Worm (Caenorhabditis elegans) whole organism, late embryonic: ENCODE results near the gene aagr-4.

ENCODE experiments used
- C08G9.2 ChIP-seq: sonication (generic microtip); optimal IDR thresholded peaks from 2 replicates; lab custom pipeline; 2016; ENCODE audit warnings: mild to moderate bottlenecking, missing genetic modification characterization, moderate library complexity, missing compliant biosample characterization
- F13H6.1 ChIP-seq: sonication (generic microtip); optimal IDR thresholded peaks from 2 replicates; lab custom pipeline; 2016; ENCODE audit warnings: missing genetic modification characterization, missing compliant biosample characterization
- K02D7.2 ChIP-seq: sonication (generic microtip); optimal IDR thresholded peaks from 2 replicates; lab custom pipeline; 2017; ENCODE audit warnings: mild to moderate bottlenecking, missing genetic modification characterization, missing compliant biosample characterization
- ama-1 ChIP-seq: fragments of 150-350 bp; optimal IDR thresholded peaks from 2 replicates; lab custom pipeline; 2014
- ceh-19 ChIP-seq: fragments of 200-800 bp; sonication (Bioruptor generic); optimal IDR thresholded peaks from 2 replicates; lab custom pipeline; 2018; ENCODE audit warnings: mild to moderate bottlenecking, missing genetic modification characterization, missing compliant biosample characterization
- ceh-22 ChIP-seq: sonication (generic microtip); optimal IDR thresholded peaks from 2 replicates; lab custom pipeline; 2017; ENCODE audit warnings: missing biosample characterization, missing genetic modification characterization
- ceh-24 ChIP-seq: sonication (generic microtip); optimal IDR thresholded peaks from 2 replicates; lab custom pipeline; 2016; ENCODE audit warnings: mild to moderate bottlenecking, missing genetic modification characterization, missing compliant biosample characterization
- ceh-30 ChIP-seq: fragments of 150-350 bp; optimal IDR thresholded peaks from 2 replicates; lab custom pipeline; 2014; ENCODE audit warnings: missing biosample characterization, missing genetic modification characterization
- ceh-34 ChIP-seq: sonication (generic microtip); optimal IDR thresholded peaks from 2 replicates; lab custom pipeline; 2016; ENCODE audit warnings: mild to moderate bottlenecking, missing genetic modification characterization, missing compliant biosample characterization
- ceh-48 ChIP-seq: sonication (generic microtip); optimal IDR thresholded peaks from 2 replicates; lab custom pipeline; 2016; ENCODE audit warnings: missing genetic modification characterization, inconsistent platforms, missing compliant biosample characterization
- ceh-9 ChIP-seq: sonication (generic microtip); optimal IDR thresholded peaks from 2 replicates; lab custom pipeline; 2016; ENCODE audit warnings: mild to moderate bottlenecking, missing genetic modification characterization, inconsistent platforms, missing compliant biosample characterization
- dmd-4 ChIP-seq: sonication (generic microtip); optimal IDR thresholded peaks from 2 replicates; lab custom pipeline; 2016; ENCODE audit warnings: borderline replicate concordance, missing genetic modification characterization, missing compliant biosample characterization
- ets-4 ChIP-seq: sonication (generic microtip); optimal IDR thresholded peaks from 2 replicates; lab custom pipeline; 2016; ENCODE audit warnings: missing genetic modification characterization, missing compliant biosample characterization
- eyg-1 ChIP-seq: sonication (generic microtip); optimal IDR thresholded peaks from 2 replicates; lab custom pipeline; 2016; ENCODE audit warnings: missing genotype, missing genetic modification characterization, missing compliant biosample characterization
- fax-1 ChIP-seq: sonication (generic microtip); optimal IDR thresholded peaks from 2 replicates; lab custom pipeline; 2016; ENCODE audit warnings: missing genotype, missing genetic modification characterization, missing compliant biosample characterization
- hlh-6 ChIP-seq: sonication (generic microtip); optimal IDR thresholded peaks from 2 replicates; lab custom pipeline; 2016; ENCODE audit warnings: missing genotype, missing genetic modification characterization, missing compliant biosample characterization
- lim-6 ChIP-seq: sonication (generic microtip); optimal IDR thresholded peaks from 2 replicates; lab custom pipeline; 2016; ENCODE audit warnings: missing genetic modification characterization, missing compliant biosample characterization
- lin-11 ChIP-seq: fragments of 200-800 bp; sonication (Bioruptor generic); optimal IDR thresholded peaks from 2 replicates; lab custom pipeline; 2018; ENCODE audit warnings: mild to moderate bottlenecking, missing genetic modification characterization, missing compliant biosample characterization
- mec-3 ChIP-seq: sonication (generic microtip); optimal IDR thresholded peaks from 2 replicates; lab custom pipeline; 2016; ENCODE audit warnings: borderline replicate concordance, missing genetic modification characterization, missing compliant biosample characterization
- nfya-1 ChIP-seq: sonication (generic microtip); optimal IDR thresholded peaks from 2 replicates; lab custom pipeline; 2017; ENCODE audit warnings: missing genetic modification characterization, mild to moderate bottlenecking, missing compliant biosample characterization, antibody characterized with exemption, moderate library complexity
- pha-4 ChIP-seq: fragments of 150-350 bp; optimal IDR thresholded peaks from 2 replicates; lab custom pipeline; 2018; ENCODE audit warnings: missing biosample characterization, missing genetic modification reagents, missing genetic modification characterization
- pqm-1 ChIP-seq: sonication (generic microtip); optimal IDR thresholded peaks from 2 replicates; lab custom pipeline; 2016; ENCODE audit warnings: missing genetic modification characterization, missing compliant biosample characterization
- pros-1 ChIP-seq: fragments of 150-350 bp; optimal IDR thresholded peaks from 2 replicates; lab custom pipeline; 2014; ENCODE audit warnings: missing biosample characterization, missing genetic modification reagents, missing genetic modification characterization
- rnt-1 ChIP-seq: sonication (generic microtip); optimal IDR thresholded peaks from 2 replicates; lab custom pipeline; 2016; ENCODE audit warnings: missing genetic modification characterization, missing compliant biosample characterization
- sox-2 ChIP-seq: fragments of 200-800 bp; sonication (Bioruptor generic); IDR thresholded peaks from 2 replicates; pipeline ENCODE4 v1.3.6; 2022; ENCODE audit warnings: missing genetic modification reagents, missing genetic modification characterization, missing compliant biosample characterization
- ttx-3 ChIP-seq: sonication (generic microtip); optimal IDR thresholded peaks from 2 replicates; lab custom pipeline; 2016; ENCODE audit warnings: missing genetic modification reagents, missing genetic modification characterization, missing compliant biosample characterization
- unc-55 ChIP-seq: sonication (generic microtip); optimal IDR thresholded peaks from 2 replicates; lab custom pipeline; 2017; ENCODE audit warnings: missing biosample characterization, missing genetic modification reagents, missing genetic modification characterization
- zip-5 ChIP-seq: sonication (generic microtip); optimal IDR thresholded peaks from 2 replicates; lab custom pipeline; 2016; ENCODE audit warnings: missing genetic modification characterization, missing compliant biosample characterization
- ztf-16 ChIP-seq: sonication (generic microtip); optimal IDR thresholded peaks from 2 replicates; lab custom pipeline; 2017; ENCODE audit warnings: missing genetic modification characterization, missing compliant biosample characterization

The aagr-4 gene

DNA sequence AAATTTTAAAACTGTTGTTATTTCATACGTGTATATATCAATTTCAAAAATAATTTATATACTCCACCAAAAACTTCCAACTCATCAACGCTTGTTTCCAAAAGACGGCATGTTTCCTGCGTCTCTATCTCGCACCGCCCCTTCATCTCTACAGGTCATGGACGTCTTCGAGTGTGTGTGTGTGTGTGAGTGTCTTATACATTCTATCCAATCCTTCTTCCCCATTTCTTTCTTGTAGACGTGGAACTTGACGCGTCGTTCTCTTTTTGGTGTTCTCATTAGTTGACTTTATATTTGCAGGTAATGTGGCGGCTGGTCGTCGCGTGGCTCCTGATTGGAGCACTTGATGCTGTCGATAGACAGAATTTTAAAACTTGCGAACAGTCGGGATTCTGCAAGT lies at the start of gene aagr-4:
aagr-4 (plus strand) TSS at position 301 of the 400 bp plus-strand sequence.
- TF ChIP-seq K02D7.2 = no peak
- TF ChIP-seq ceh-22 (tag; lab: Kevin White, UChicago) = no peak
- TF ChIP-seq ceh-34 (tag; lab: Kevin White, UChicago) = no peak
- TF ChIP-seq hlh-6 (tag; lab: Kevin White, UChicago) = no peak
- no peak for TF ChIP-seq lin-11 (tag; lab: Kevin White, UChicago)
- no peak for TF ChIP-seq zip-5 (tag; lab: Kevin White, UChicago)
- no peak for TF ChIP-seq sox-2 (GFP tag; lab: Robert Waterston, UW)
- TF ChIP-seq ttx-3 (tag; lab: Kevin White, UChicago) = no peak
- no peak for TF ChIP-seq pha-4
- TF ChIP-seq pros-1 (tag; lab: Kevin White, UChicago) = no peak
- TF ChIP-seq F13H6.1 (tag; lab: Kevin White, UChicago) = no peak

DNA sequence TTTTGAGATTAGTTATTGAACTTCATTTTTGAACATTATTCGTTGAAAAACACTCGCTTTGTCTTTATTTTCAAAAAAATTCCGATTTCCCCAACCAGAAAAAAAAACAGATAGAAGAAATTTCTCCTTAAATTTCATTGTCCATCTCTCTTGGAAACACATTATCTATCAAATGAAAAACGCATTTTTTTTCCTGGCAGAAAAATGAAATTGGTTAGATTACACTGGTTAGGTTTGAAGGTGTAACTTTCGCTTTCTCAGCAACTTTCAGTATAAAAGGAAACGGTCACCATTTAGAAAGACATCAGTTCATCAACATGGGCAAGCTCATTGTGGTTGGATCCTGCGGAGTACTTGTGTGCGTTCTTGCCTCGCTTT lies 39.1 kb upstream of the aagr-4 start, which contains the start of gene col-19:
col-19 (plus strand) TSS at position 301 of the 378 bp plus-strand sequence.
- TF ChIP-seq ceh-24 (tag; lab: Kevin White, UChicago) = no peak
- no peak for TF ChIP-seq pqm-1 (tag; lab: Kevin White, UChicago)
- no peak for TF ChIP-seq ztf-16 (tag; lab: Kevin White, UChicago)
- no peak for TF ChIP-seq pha-4
- no peak for TF ChIP-seq zip-5 (tag; lab: Kevin White, UChicago)
- no peak for TF ChIP-seq ceh-9

DNA sequence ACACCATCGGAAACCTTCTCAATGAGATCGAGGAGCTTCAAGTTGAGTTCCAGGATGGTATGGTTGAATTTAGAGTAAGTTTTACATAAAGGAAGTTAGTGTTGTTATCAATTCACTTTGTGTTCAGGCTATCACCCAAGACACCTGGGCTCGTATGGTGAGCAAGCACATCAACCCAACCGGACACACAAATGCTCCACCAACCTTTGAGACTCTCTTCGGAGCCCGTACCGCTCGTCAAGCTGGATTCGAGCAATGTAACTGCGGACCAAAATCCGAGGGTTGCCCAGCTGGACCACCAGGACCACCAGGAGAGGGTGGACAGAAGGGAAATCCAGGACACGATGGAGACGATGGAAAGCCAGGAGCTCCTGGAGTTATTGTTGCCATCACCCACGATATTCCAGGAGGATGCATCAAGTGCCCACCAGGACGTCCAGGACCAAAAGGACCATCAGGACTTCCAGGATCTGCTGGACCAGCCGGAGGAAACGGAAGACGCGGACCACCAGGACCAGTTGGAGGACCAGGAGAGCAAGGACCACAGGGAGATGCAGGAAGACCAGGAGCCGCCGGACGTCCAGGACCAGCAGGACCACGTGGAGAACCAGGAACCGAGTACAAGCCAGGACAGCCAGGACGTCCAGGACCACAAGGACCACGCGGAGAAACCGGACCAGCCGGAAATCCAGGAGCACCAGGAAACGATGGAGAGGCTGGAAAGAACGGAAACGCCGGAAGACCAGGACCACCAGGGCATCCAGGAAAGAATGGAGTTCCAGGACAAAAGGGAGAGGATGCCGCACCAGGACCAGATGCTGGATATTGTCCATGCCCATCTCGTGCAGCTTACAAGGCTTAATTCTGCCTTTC lies 38.4 kb upstream of the aagr-4 start:
- no peak for TF ChIP-seq rnt-1 (tag; lab: Kevin White, UChicago)
- TF ChIP-seq ceh-34 (tag; lab: Kevin White, UChicago) = no peak
- TF ChIP-seq hlh-6 (tag; lab: Kevin White, UChicago) = peak; percentile 5
- peak; percentile 15 for TF ChIP-seq C08G9.2 (tag; lab: Kevin White, UChicago)

DNA sequence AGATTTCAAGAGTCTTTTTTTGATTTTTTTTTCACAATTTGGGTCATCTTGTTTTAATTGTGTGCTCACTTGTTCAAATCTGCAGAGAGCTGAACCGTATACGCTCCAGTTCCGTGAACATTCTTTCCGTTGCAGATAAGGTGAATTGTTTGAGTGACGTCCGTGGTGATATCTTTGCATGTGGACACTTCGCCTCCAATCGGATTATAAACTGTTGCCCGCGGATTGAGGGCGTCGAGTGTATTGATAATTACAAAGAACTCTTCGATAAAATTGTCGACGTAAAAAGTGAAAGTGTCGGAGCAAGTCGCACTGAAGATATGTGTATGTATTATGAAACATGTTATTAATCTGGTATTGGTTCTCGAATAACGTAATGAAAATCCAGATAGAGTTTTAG lies 36.7 kb upstream of the aagr-4 start:
- TF ChIP-seq ets-4 (tag; lab: Kevin White, UChicago) (no peak), mec-3 (tag; lab: Kevin White, UChicago) (no peak), ceh-48 (tag; lab: Kevin White, UChicago) (no peak), ceh-30 (tag; lab: Kevin White, UChicago) (no peak), zip-5 (tag; lab: Kevin White, UChicago) (no peak), dmd-4 (tag; lab: Kevin White, UChicago) (no peak), pha-4 (no peak)

DNA sequence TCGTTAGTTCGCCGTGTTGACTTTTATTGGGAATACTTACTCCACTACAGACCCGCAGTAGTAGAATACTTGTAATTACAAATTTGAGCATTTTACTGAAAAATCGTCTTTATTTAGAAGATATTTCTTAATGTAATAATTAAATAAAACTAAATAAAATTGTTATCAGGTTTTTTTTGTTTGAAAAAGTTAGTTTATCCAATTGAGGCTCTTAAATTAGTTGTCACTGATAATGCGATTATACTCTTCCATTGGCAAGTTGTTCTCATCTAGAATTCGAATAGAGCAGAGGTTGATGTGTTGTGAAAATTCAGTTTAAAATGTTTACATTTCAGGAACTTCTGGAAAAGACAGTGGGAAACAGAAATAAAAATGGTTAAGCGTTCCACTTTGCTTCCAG lies 34.9 kb upstream of the aagr-4 start, which contains the start of gene ZK1193.2:
ZK1193.2 (minus strand) TSS at position 101 of the 400 bp plus-strand sequence.
- TF ChIP-seq ceh-19 (no peak), nfya-1 (tag; lab: Kevin White, UChicago) (no peak), unc-55 (GFP tag; lab: Kevin White, UChicago) (no peak), ama-1 (lab: Kevin White, UChicago) (no peak), lim-6 (tag; lab: Kevin White, UChicago) (no peak), dmd-4 (tag; lab: Kevin White, UChicago) (no peak), mec-3 (tag; lab: Kevin White, UChicago) (no peak)

DNA sequence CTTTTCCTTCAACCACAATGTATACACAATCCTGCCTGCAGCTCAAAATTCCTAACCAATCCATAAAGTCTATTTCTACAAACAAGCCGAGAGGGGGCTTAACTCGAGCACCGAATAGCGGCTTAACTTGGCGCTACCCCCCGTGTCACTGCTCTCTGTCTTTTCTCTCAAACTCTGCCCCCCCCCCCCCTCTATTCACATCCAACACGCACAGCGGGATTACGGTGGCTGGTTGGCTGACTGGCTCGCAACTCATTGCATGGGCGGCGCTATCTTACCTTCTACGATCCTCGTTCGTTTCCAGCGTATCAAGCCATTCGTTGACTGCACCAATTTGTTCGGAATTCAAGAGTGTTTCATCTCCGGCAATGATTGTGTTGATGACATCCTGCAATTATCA lies 28.9 kb upstream of the aagr-4 start:
- no peak for TF ChIP-seq eyg-1 (tag; lab: Kevin White, UChicago)
- no peak for TF ChIP-seq fax-1 (tag; lab: Kevin White, UChicago)
- TF ChIP-seq nfya-1 (tag; lab: Kevin White, UChicago) = peak; percentile 54
- TF ChIP-seq K02D7.2 = no peak
- TF ChIP-seq, all 69 proteins: peak for 1
